Fruit fly (Drosophila melanogaster): ENCODE data around the gene stai.

DNA sequence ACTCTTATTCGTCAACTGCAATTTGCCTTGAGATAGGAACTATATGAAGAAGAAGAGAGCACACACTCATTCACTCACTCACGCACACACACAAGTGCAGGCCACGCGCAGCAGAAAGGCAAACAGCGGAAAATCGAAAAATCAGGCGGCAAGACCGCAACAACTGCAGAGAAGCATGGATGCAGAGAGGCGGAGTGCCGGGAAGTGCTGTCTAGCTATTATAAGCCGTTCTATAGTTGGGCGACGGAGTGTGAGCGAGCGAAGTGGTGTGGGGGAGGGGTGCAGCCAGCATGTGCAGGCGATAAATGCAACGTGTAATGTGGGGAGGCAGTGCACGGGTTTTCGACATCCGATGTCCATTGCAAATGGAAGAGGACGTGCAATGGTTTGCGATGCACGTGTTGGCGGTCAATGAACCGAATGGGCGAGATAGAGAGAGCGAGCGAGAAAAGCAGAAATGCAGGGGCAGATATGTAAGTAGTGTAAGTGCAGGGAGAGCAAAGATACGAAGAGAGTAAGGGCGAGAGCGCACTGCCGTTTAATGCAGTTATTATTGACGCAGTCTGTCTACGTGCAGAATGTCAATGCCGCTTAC lies 21.3 kb upstream of the stai start:
- TF ChIP-seq CG8478 (optimal IDR thresholded peaks at IDR 0.05) (no peak), usp (GFP tag; optimal IDR thresholded peaks at IDR 0.05) (no peak), psq (optimal IDR thresholded peaks at IDR 0.05) (no peak), Dll (optimal IDR thresholded peaks at IDR 0.05) (no peak)

All from whole organism.